2 fruit fly cellular contexts compared by ENCODE assay signal in genomic region chr2L:20811039-20811652, dm6.
A peak's percentile ranks its signal among the peaks of the same experiment; 100 is the strongest.
TF ChIP-seq lines count a peak whose summit lies in the region.

No protein-coding gene starts in this region.

TF ChIP-seq in whole organism, embryonic, 481 proteins besides CTCF, POLR2A, EP300 and RAD21 (continued from another document and continues in another):
- TF ChIP-seq vnd (GFP tag; IDR thresholded peaks at IDR 0.05; lab: Robert Waterston, UW; ENCODE audit: partially characterized antibody): no peak
- TF ChIP-seq CG10209 (GFP tag; optimal IDR thresholded peaks at IDR 0.05; lab: Kevin White, UChicago): peak; percentile 47
- no peak for TF ChIP-seq CG9876 (GFP tag; optimal IDR thresholded peaks at IDR 0.05; lab: Kevin White, UChicago)
- TF ChIP-seq Pdp1 (GFP tag; optimal IDR thresholded peaks at IDR 0.05; lab: Kevin White, UChicago): peak in 1 of 2 experiments; percentile 84
- TF ChIP-seq CG5953 (GFP tag; IDR thresholded peaks at IDR 0.05; lab: Robert Waterston, UW): no peak
- TF ChIP-seq trem (tag; optimal IDR thresholded peaks at IDR 0.05; lab: Kevin White, UChicago): no peak
- no peak for TF ChIP-seq hth (optimal IDR thresholded peaks at IDR 0.05; lab: Kevin White, UChicago)
- peak; percentile 54 for TF ChIP-seq lab (GFP tag; optimal IDR thresholded peaks at IDR 0.05; lab: Kevin White, UChicago)
- peak; percentile 58 for TF ChIP-seq nmo (GFP tag; optimal IDR thresholded peaks at IDR 0.05; lab: Kevin White, UChicago)
- no peak for TF ChIP-seq jigr1 (GFP tag; IDR thresholded peaks at IDR 0.05; lab: Robert Waterston, UW)
- TF ChIP-seq CG4328 (GFP tag; optimal IDR thresholded peaks at IDR 0.05; lab: Kevin White, UChicago): no peak
- peak; percentile 32 for TF ChIP-seq CG1603 (tag; optimal IDR thresholded peaks at IDR 0.05; lab: Kevin White, UChicago)
- peak; percentile 53 for TF ChIP-seq NfI (GFP tag; optimal IDR thresholded peaks at IDR 0.05; lab: Kevin White, UChicago)
- TF ChIP-seq CG13123 (GFP tag; optimal IDR thresholded peaks at IDR 0.05; lab: Kevin White, UChicago): no peak
- peak; percentile 59 for TF ChIP-seq CG11504 (tag; optimal IDR thresholded peaks at IDR 0.05; lab: Kevin White, UChicago)
- TF ChIP-seq CG13287 (GFP tag; IDR thresholded peaks at IDR 0.05; lab: Robert Waterston, UW; ENCODE audit: partially characterized antibody): no peak
- TF ChIP-seq Awh (GFP tag; IDR thresholded peaks at IDR 0.05; lab: Robert Waterston, UW): peak; percentile 57; the same call in 1 of the 2 replicates
- TF ChIP-seq CG6254 (GFP tag; optimal IDR thresholded peaks at IDR 0.05; lab: Kevin White, UChicago): no peak
- peak; percentile 46 for TF ChIP-seq BtbVII (GFP tag; optimal IDR thresholded peaks at IDR 0.05; lab: Kevin White, UChicago)
- TF ChIP-seq Hr3 (GFP tag; optimal IDR thresholded peaks at IDR 0.05; lab: Kevin White, UChicago): peak; percentile 21
- no peak for TF ChIP-seq psq (GFP tag; optimal IDR thresholded peaks at IDR 0.05; lab: Kevin White, UChicago)
- peak; percentile 68 for TF ChIP-seq CG13296 (GFP tag; optimal IDR thresholded peaks at IDR 0.05; lab: Kevin White, UChicago)
- TF ChIP-seq CG6791 (GFP tag; IDR thresholded peaks at IDR 0.05; lab: Robert Waterston, UW; ENCODE audit: partially characterized antibody): no peak
- no peak for TF ChIP-seq CG12104 (GFP tag; optimal IDR thresholded peaks at IDR 0.05; lab: Kevin White, UChicago)
- TF ChIP-seq Dfd (GFP tag; optimal IDR thresholded peaks at IDR 0.05; lab: Kevin White, UChicago): no peak
- TF ChIP-seq GATAe (GFP tag; conservative IDR thresholded peaks at IDR 0.05; lab: Robert Waterston, UW): no peak
- TF ChIP-seq CG3163 (GFP tag; optimal IDR thresholded peaks at IDR 0.05; lab: Kevin White, UChicago): no peak
- TF ChIP-seq crp (GFP tag; optimal IDR thresholded peaks at IDR 0.05; lab: Kevin White, UChicago): no peak
- no peak for TF ChIP-seq NK7.1 (GFP tag; optimal IDR thresholded peaks at IDR 0.05; lab: Kevin White, UChicago)
- TF ChIP-seq wor (GFP tag; IDR thresholded peaks at IDR 0.05; lab: Robert Waterston, UW): 0 out of 2 replicates have a peak, but pooled peaks have one; percentile 16
- no peak for TF ChIP-seq ken (GFP tag; IDR thresholded peaks at IDR 0.05; lab: Robert Waterston, UW)
- TF ChIP-seq CG11723 (GFP tag; optimal IDR thresholded peaks at IDR 0.05; lab: Kevin White, UChicago): no peak
- TF ChIP-seq eve (GFP tag; optimal IDR thresholded peaks at IDR 0.05; lab: Kevin White, UChicago): peak in 1 of 2 experiments; percentile 68
- peak; percentile 56; the same call in 2 of the 3 replicates for TF ChIP-seq ase (GFP tag; IDR thresholded peaks at IDR 0.05; lab: Robert Waterston, UW)
- no peak for TF ChIP-seq aop (GFP tag; IDR thresholded peaks at IDR 0.05; lab: Robert Waterston, UW)
- TF ChIP-seq CG4730 (GFP tag; IDR thresholded peaks at IDR 0.05; lab: Robert Waterston, UW): peak; percentile 33; the same call in 1 of the 2 replicates
- peak; percentile 42 for TF ChIP-seq Deaf1 (tag; optimal IDR thresholded peaks at IDR 0.05; lab: Kevin White, UChicago)
- TF ChIP-seq Bdp1 (GFP tag; optimal IDR thresholded peaks at IDR 0.05; lab: Kevin White, UChicago): no peak
- TF ChIP-seq Oaz (GFP tag; IDR thresholded peaks at IDR 0.05; lab: Robert Waterston, UW): peak; percentile 48
- TF ChIP-seq Taf1 (GFP tag; IDR thresholded peaks at IDR 0.05; lab: Robert Waterston, UW): no peak
- no peak for TF ChIP-seq MBD-R2 (GFP tag; IDR thresholded peaks at IDR 0.05; lab: Robert Waterston, UW)
- no peak for TF ChIP-seq tio (GFP tag; optimal IDR thresholded peaks at IDR 0.05; lab: Kevin White, UChicago)
- TF ChIP-seq knrl (GFP tag; IDR thresholded peaks at IDR 0.05; lab: Robert Waterston, UW; ENCODE audit: partially characterized antibody): no peak
- TF ChIP-seq Bgb (GFP tag; IDR thresholded peaks at IDR 0.05; lab: Robert Waterston, UW; ENCODE audit: partially characterized antibody): no peak
- no peak for TF ChIP-seq Dip2 (GFP tag; IDR thresholded peaks at IDR 0.05; lab: Robert Waterston, UW)
- TF ChIP-seq CG1024 (GFP tag; IDR thresholded peaks at IDR 0.05; lab: Robert Waterston, UW): no peak
- TF ChIP-seq tna (GFP tag; IDR thresholded peaks at IDR 0.05; lab: Robert Waterston, UW; ENCODE audit: partially characterized antibody): no peak
- TF ChIP-seq fd3F (GFP tag; optimal IDR thresholded peaks at IDR 0.05; lab: Kevin White, UChicago): peak; percentile 29
- no peak for TF ChIP-seq CG17802 (tag; optimal IDR thresholded peaks at IDR 0.05; lab: Kevin White, UChicago)
- TF ChIP-seq Tbp (GFP tag; optimal IDR thresholded peaks at IDR 0.05; lab: Kevin White, UChicago): no peak
- no peak for TF ChIP-seq CG7987 (GFP tag; optimal IDR thresholded peaks at IDR 0.05; lab: Kevin White, UChicago)
- no peak for TF ChIP-seq btn (GFP tag; optimal IDR thresholded peaks at IDR 0.05; lab: Kevin White, UChicago)
- TF ChIP-seq Elba2 (GFP tag; optimal IDR thresholded peaks at IDR 0.05; lab: Kevin White, UChicago): no peak
- no peak for TF ChIP-seq CG9609 (GFP tag; optimal IDR thresholded peaks at IDR 0.05; lab: Kevin White, UChicago)
- TF ChIP-seq CG32532 (GFP tag; IDR thresholded peaks at IDR 0.05; lab: Robert Waterston, UW): peak; percentile 35; the same call in 1 of the 2 replicates
- TF ChIP-seq exex (tag; optimal IDR thresholded peaks at IDR 0.05; lab: Kevin White, UChicago): no peak
- peak; percentile 46 for TF ChIP-seq Ssrp (tag; optimal IDR thresholded peaks at IDR 0.05; lab: Kevin White, UChicago)
- TF ChIP-seq CG42726 (GFP tag; IDR thresholded peaks at IDR 0.05; lab: Robert Waterston, UW; ENCODE audit: partially characterized antibody): no peak
- TF ChIP-seq Ada2b (GFP tag; IDR thresholded peaks at IDR 0.05; lab: Robert Waterston, UW): no peak
- no peak for TF ChIP-seq CG30431 (GFP tag; optimal IDR thresholded peaks at IDR 0.05; lab: Kevin White, UChicago)
- TF ChIP-seq CG3847 (GFP tag; IDR thresholded peaks at IDR 0.05; lab: Robert Waterston, UW): no peak
- TF ChIP-seq cas (GFP tag; IDR thresholded peaks at IDR 0.05; lab: Robert Waterston, UW): no peak
- TF ChIP-seq CG17385 (GFP tag; optimal IDR thresholded peaks at IDR 0.05; lab: Kevin White, UChicago): peak; percentile 55
- no peak for TF ChIP-seq zf30C (GFP tag; optimal IDR thresholded peaks at IDR 0.05; lab: Kevin White, UChicago)
- TF ChIP-seq gt (GFP tag; IDR thresholded peaks at IDR 0.05; lab: Robert Waterston, UW): no peak
- no peak for TF ChIP-seq schlank (tag; optimal IDR thresholded peaks at IDR 0.05; lab: Kevin White, UChicago)
- no peak for TF ChIP-seq cg (GFP tag; optimal IDR thresholded peaks at IDR 0.05; lab: Kevin White, UChicago)

TF ChIP-seq in whole organism, prepupa, 60 proteins besides CTCF, POLR2A, EP300 and RAD21 (continued from another document):
- TF ChIP-seq spab (GFP tag; optimal IDR thresholded peaks at IDR 0.05; lab: Kevin White, UChicago) (peak; percentile 43), CG9139 (GFP tag; optimal IDR thresholded peaks at IDR 0.05; lab: Kevin White, UChicago) (no peak), OdsH (GFP tag; optimal IDR thresholded peaks at IDR 0.05; lab: Kevin White, UChicago) (peak; percentile 81), CG34406 (GFP tag; optimal IDR thresholded peaks at IDR 0.05; lab: Kevin White, UChicago) (peak; percentile 52), CG11294 (GFP tag; IDR thresholded peaks at IDR 0.05; lab: Robert Waterston, UW) (peak; percentile 73), CG11762 (GFP tag; optimal IDR thresholded peaks at IDR 0.05; lab: Kevin White, UChicago; ENCODE audit: insufficient read depth) (peak; percentile 60), pdm3 (GFP tag; optimal IDR thresholded peaks at IDR 0.05; lab: Kevin White, UChicago) (peak; percentile 75), dsx (GFP tag; optimal IDR thresholded peaks at IDR 0.05; lab: Kevin White, UChicago; ENCODE audit: poor library complexity, severe bottlenecking) (peak; percentile 36), Sox14 (GFP tag; optimal IDR thresholded peaks at IDR 0.05; lab: Kevin White, UChicago) (peak; percentile 68), fkh (GFP tag; optimal IDR thresholded peaks at IDR 0.05; lab: Kevin White, UChicago) (no peak), ss (GFP tag; optimal IDR thresholded peaks at IDR 0.05; lab: Kevin White, UChicago) (peak; percentile 9 to 55), CG6808 (GFP tag; optimal IDR thresholded peaks at IDR 0.05; lab: Kevin White, UChicago) (peak; percentile 40), CG6276 (GFP tag; optimal IDR thresholded peaks at IDR 0.05; lab: Kevin White, UChicago) (peak; percentile 85), Smox (GFP tag; optimal IDR thresholded peaks at IDR 0.05; lab: Kevin White, UChicago) (no peak), Sox15 (GFP tag; optimal IDR thresholded peaks at IDR 0.05; lab: Kevin White, UChicago) (peak; percentile 13), CG3032 (tag; optimal IDR thresholded peaks at IDR 0.05; lab: Kevin White, UChicago) (peak; percentile 55), salr (GFP tag; optimal IDR thresholded peaks at IDR 0.05; lab: Kevin White, UChicago) (peak; percentile 27 to 74), eg (GFP tag; IDR thresholded peaks at IDR 0.05; lab: Robert Waterston, UW) (peak; percentile 91), Met (GFP tag; optimal IDR thresholded peaks at IDR 0.05; lab: Kevin White, UChicago) (no peak), CG1621 (tag; optimal IDR thresholded peaks at IDR 0.05; lab: Kevin White, UChicago) (peak; percentile 47), CG11902 (GFP tag; optimal IDR thresholded peaks at IDR 0.05; lab: Kevin White, UChicago) (no peak), CG8632 (GFP tag; optimal IDR thresholded peaks at IDR 0.05; lab: Kevin White, UChicago) (peak; percentile 58), Eip75B (GFP tag; optimal IDR thresholded peaks at IDR 0.05; lab: Kevin White, UChicago) (peak; percentile 74), CG32006 (GFP tag; optimal IDR thresholded peaks at IDR 0.05; lab: Kevin White, UChicago) (peak; percentile 89), vri (GFP tag; optimal IDR thresholded peaks at IDR 0.05; lab: Kevin White, UChicago) (no peak), CG8119 (GFP tag; IDR thresholded peaks at IDR 0.05; lab: Robert Waterston, UW) (peak; percentile 88)
